Fruit fly (Drosophila melanogaster) whole organism, prepupa: ENCODE measurements around the gene dati.

Source experiments
- Blimp-1 ChIP-seq: fragments of 200-800 bp; sonication (Bioruptor generic); optimal IDR thresholded peaks from 3 replicates; lab custom pipeline; 2017; ENCODE audit warnings: missing biosample characterization, missing genetic modification characterization, mild to moderate bottlenecking, moderate library complexity, missing genetic modification reagents
- CG10669 ChIP-seq: fragments of 200-800 bp; sonication (Bioruptor generic); optimal IDR thresholded peaks from 3 replicates; lab custom pipeline; 2018; ENCODE audit warnings: missing biosample characterization, mild to moderate bottlenecking, missing genetic modification characterization, moderate library complexity
- CG11294 ChIP-seq: fragments of 200-800 bp; sonication (Bioruptor generic); IDR thresholded peaks from 2 replicates; pipeline ENCODE4 v1.3.6; 2022; ENCODE audit warnings: missing biosample characterization, missing genetic modification characterization
- CG11902 ChIP-seq: fragments of 200-800 bp; sonication (Bioruptor generic); optimal IDR thresholded peaks from 3 replicates; lab custom pipeline; 2016; ENCODE audit warnings: missing biosample characterization, missing genetic modification characterization
- CG1621 ChIP-seq: fragments of 200-800 bp; sonication (Bioruptor generic); optimal IDR thresholded peaks from 3 replicates; lab custom pipeline; 2018; ENCODE audit warnings: missing biosample characterization, mild to moderate bottlenecking, missing genetic modification characterization
- CG16779 ChIP-seq: fragments of 200-800 bp; sonication (Bioruptor generic); optimal IDR thresholded peaks from 3 replicates; lab custom pipeline; 2017; ENCODE audit warnings: missing biosample characterization, mild to moderate bottlenecking, missing genetic modification characterization
- CG31627 ChIP-seq: fragments of 200-800 bp; sonication (Bioruptor generic); optimal IDR thresholded peaks from 3 replicates; lab custom pipeline; 2016; ENCODE audit warnings: missing biosample characterization, missing genetic modification characterization
- CG32006 ChIP-seq: fragments of 200-800 bp; sonication (Bioruptor generic); optimal IDR thresholded peaks from 3 replicates; lab custom pipeline; 2017; ENCODE audit warnings: missing biosample characterization, mild to moderate bottlenecking, missing genetic modification characterization
- CG3919 ChIP-seq: fragments of 200-800 bp; sonication (Bioruptor generic); optimal IDR thresholded peaks from 3 replicates; lab custom pipeline; 2016; ENCODE audit warnings: missing biosample characterization, missing genetic modification characterization
- CG4318 ChIP-seq: fragments of 200-800 bp; sonication (Bioruptor generic); optimal IDR thresholded peaks from 3 replicates; lab custom pipeline; 2017; ENCODE audit warnings: missing biosample characterization, mild to moderate bottlenecking, missing genetic modification characterization
- CG6276 ChIP-seq: fragments of 200-800 bp; sonication (Bioruptor generic); optimal IDR thresholded peaks from 2 replicates; lab custom pipeline; 2017; ENCODE audit warnings: missing biosample characterization, mild to moderate bottlenecking, missing genetic modification characterization
- CG6792 ChIP-seq: fragments of 200-800 bp; sonication (Bioruptor generic); optimal IDR thresholded peaks from 3 replicates; lab custom pipeline; 2016; ENCODE audit warnings: missing biosample characterization, missing genetic modification characterization
- CG7368 ChIP-seq: fragments of 200-800 bp; sonication (Bioruptor generic); optimal IDR thresholded peaks from 3 replicates; lab custom pipeline; 2016; ENCODE audit warnings: missing biosample characterization, missing genetic modification characterization
- CG8119 ChIP-seq: fragments of 200-800 bp; sonication (Bioruptor generic); IDR thresholded peaks from 3 replicates; pipeline ENCODE4 v1.3.6; 2022; ENCODE audit warnings: missing biosample characterization, missing genetic modification characterization
- CG8632 ChIP-seq: fragments of 200-800 bp; sonication (Bioruptor generic); optimal IDR thresholded peaks from 3 replicates; lab custom pipeline; 2016; ENCODE audit warnings: missing biosample characterization, missing genetic modification characterization
- CG9139 ChIP-seq: fragments of 200-800 bp; sonication (Bioruptor generic); optimal IDR thresholded peaks from 3 replicates; lab custom pipeline; 2017; ENCODE audit warnings: missing biosample characterization, mild to moderate bottlenecking, missing genetic modification characterization
- Ets96B ChIP-seq: fragments of 200-800 bp; optimal IDR thresholded peaks from 2 replicates; lab custom pipeline; 2019; ENCODE audit warnings: missing biosample characterization, mild to moderate bottlenecking, missing genetic modification characterization, moderate library complexity
- Hr39 ChIP-seq: fragments of 200-800 bp; sonication (Bioruptor generic); optimal IDR thresholded peaks from 2 replicates; lab custom pipeline; 2016; ENCODE audit warnings: missing biosample characterization, missing genetic modification characterization
- Hr4 ChIP-seq: fragments of 200-800 bp; sonication (Bioruptor generic); optimal IDR thresholded peaks from 3 replicates; lab custom pipeline; 2016; ENCODE audit warnings: missing biosample characterization, missing genetic modification characterization
- Lpt ChIP-seq: fragments of 200-800 bp; sonication (Bioruptor generic); optimal IDR thresholded peaks from 3 replicates; lab custom pipeline; 2016; ENCODE audit warnings: missing biosample characterization, missing genetic modification characterization
- Met ChIP-seq: fragments of 200-800 bp; sonication (Bioruptor generic); optimal IDR thresholded peaks from 3 replicates; lab custom pipeline; 2016; ENCODE audit warnings: missing biosample characterization, missing genetic modification characterization
- Sox102F ChIP-seq: fragments of 200-800 bp; sonication (Bioruptor generic); optimal IDR thresholded peaks from 2 replicates; lab custom pipeline; 2016; ENCODE audit warnings: missing biosample characterization, mild to moderate bottlenecking, missing genetic modification characterization
- achi ChIP-seq: fragments of 200-800 bp; sonication (Bioruptor generic); optimal IDR thresholded peaks from 3 replicates; lab custom pipeline; 2016; ENCODE audit warnings: missing biosample characterization, missing genetic modification characterization
- acj6 ChIP-seq: fragments of 200-800 bp; sonication (Bioruptor generic); optimal IDR thresholded peaks from 3 replicates; lab custom pipeline; 2016; ENCODE audit warnings: missing biosample characterization, missing genetic modification characterization
- cyc ChIP-seq: fragments of 200-800 bp; sonication (Bioruptor generic); optimal IDR thresholded peaks from 3 replicates; lab custom pipeline; 2016; ENCODE audit warnings: missing biosample characterization, missing genetic modification characterization
- dsx ChIP-seq: fragments of 200-800 bp; optimal IDR thresholded peaks from 3 replicates; lab custom pipeline; 2019; ENCODE audit warnings: missing biosample characterization, mild to moderate bottlenecking, missing genetic modification characterization, moderate library complexity; ENCODE audit not compliant: poor library complexity, severe bottlenecking
- esn ChIP-seq: fragments of 200-800 bp; sonication (Bioruptor generic); optimal IDR thresholded peaks from 2 replicates; lab custom pipeline; 2016; ENCODE audit warnings: missing biosample characterization, mild to moderate bottlenecking, missing genetic modification characterization, moderate library complexity
- fd59A ChIP-seq: fragments of 200-800 bp; sonication (Bioruptor generic); optimal IDR thresholded peaks from 2 replicates; lab custom pipeline; 2017; ENCODE audit warnings: missing biosample characterization, mild to moderate bottlenecking, missing genetic modification characterization, missing genetic modification reagents
- fd85E ChIP-seq: fragments of 200-800 bp; sonication (Bioruptor generic); optimal IDR thresholded peaks from 3 replicates; lab custom pipeline; 2016; ENCODE audit warnings: missing biosample characterization, missing genetic modification characterization
- salr ChIP-seq, 2 experiments: fragments of 200-800 bp; sonication (Bioruptor generic); optimal IDR thresholded peaks; 3 replicates each; lab custom pipeline; 2016 to 2018; ENCODE audit warnings: missing biosample characterization in 2 of 2, missing genetic modification characterization in 2 of 2, mild to moderate bottlenecking in 1 of 2
- spab ChIP-seq: fragments of 200-800 bp; sonication (Bioruptor generic); optimal IDR thresholded peaks from 2 replicates; lab custom pipeline; 2017; ENCODE audit warnings: missing biosample characterization, mild to moderate bottlenecking, missing genetic modification characterization, missing genetic modification reagents
- ss ChIP-seq, 2 experiments: fragments of 200-800 bp; sonication (Bioruptor generic); optimal IDR thresholded peaks; 2 replicates in 1 of 2; 3 replicates in 1 of 2; lab custom pipeline; 2017 to 2018; ENCODE audit warnings: mild to moderate bottlenecking in 2 of 2, missing biosample characterization in 2 of 2, missing genetic modification characterization in 2 of 2, moderate library complexity in 1 of 2
- vri ChIP-seq: fragments of 200-800 bp; sonication (Bioruptor generic); optimal IDR thresholded peaks from 3 replicates; lab custom pipeline; 2016; ENCODE audit warnings: missing biosample characterization, mild to moderate bottlenecking, missing genetic modification characterization

The dati gene

dm6 chr4:443592-444257 lies 48.3 kb upstream of the dati start, which contains the start of gene lgs (continued):
- no peak for TF ChIP-seq salr (GFP tag; optimal IDR thresholded peaks at IDR 0.05; lab: Kevin White, UChicago)
- peak; percentile 9 for TF ChIP-seq acj6 (GFP tag; lab: Kevin White, UChicago)
- TF ChIP-seq cyc (GFP tag; lab: Kevin White, UChicago), result peak; percentile 23
- no peak for TF ChIP-seq CG8632 (GFP tag; lab: Kevin White, UChicago)
- no peak for TF ChIP-seq CG1621 (tag; lab: Kevin White, UChicago)
- TF ChIP-seq Hr4, result peak; percentile 50
- TF ChIP-seq fd59A (GFP tag; lab: Kevin White, UChicago), result no peak
- TF ChIP-seq CG7368 (GFP tag; lab: Kevin White, UChicago), result no peak
- TF ChIP-seq CG6276 (GFP tag; lab: Kevin White, UChicago), result no peak
- TF ChIP-seq spab, result no peak
- TF ChIP-seq achi (GFP tag; lab: Kevin White, UChicago), result no peak
- TF ChIP-seq CG6792 (GFP tag; lab: Kevin White, UChicago), result no peak
- TF ChIP-seq CG9139 (GFP tag; lab: Kevin White, UChicago), result no peak
- peak; percentile 37 for TF ChIP-seq Met (GFP tag; lab: Kevin White, UChicago)
- no peak for TF ChIP-seq CG11902 (GFP tag; lab: Kevin White, UChicago)
- no peak for TF ChIP-seq CG32006 (GFP tag; lab: Kevin White, UChicago)

- TF ChIP-seq CG10669 (GFP tag; lab: Kevin White, UChicago) (no peak), dsx (GFP tag; lab: Kevin White, UChicago) (no peak), Met (GFP tag; lab: Kevin White, UChicago) (no peak), CG9139 (GFP tag; lab: Kevin White, UChicago) (no peak), vri (GFP tag; lab: Kevin White, UChicago) (no peak), Ets96B (tag; lab: Kevin White, UChicago) (no peak), CG31627 (no peak), CG6276 (GFP tag; lab: Kevin White, UChicago) (no peak), esn (GFP tag; lab: Kevin White, UChicago) (no peak), achi (GFP tag; lab: Kevin White, UChicago) (no peak), Lpt (GFP tag; lab: Kevin White, UChicago) (no peak), CG16779 (tag; lab: Kevin White, UChicago) (no peak), Hr4 (no peak), fd85E (GFP tag; lab: Kevin White, UChicago) (no peak), Blimp-1 (GFP tag; lab: Kevin White, UChicago) (no peak)
Measured at dm6 chr4:434355-434754, 39.0 kb upstream of the dati start.

- TF ChIP-seq Hr39, result no peak
- no peak for TF ChIP-seq CG4318
- no peak for TF ChIP-seq CG6792 (GFP tag; lab: Kevin White, UChicago)
- TF ChIP-seq Sox102F (GFP tag; lab: Kevin White, UChicago), result no peak
Measured at dm6 chr4:429500-429899, 34.1 kb upstream of the dati start.

dm6 chr4:428256-428655 lies 32.9 kb upstream of the dati start:
- TF ChIP-seq achi (GFP tag; lab: Kevin White, UChicago), result no peak
- TF ChIP-seq CG8119 (GFP tag; lab: Robert Waterston, UW), result no peak
- TF ChIP-seq CG11294, result no peak
- no peak for TF ChIP-seq CG7368 (GFP tag; lab: Kevin White, UChicago)
- no peak for TF ChIP-seq CG32006 (GFP tag; lab: Kevin White, UChicago)
- no peak for TF ChIP-seq CG3919 (GFP tag; lab: Kevin White, UChicago)
- TF ChIP-seq CG4318, result no peak
- TF ChIP-seq esn (GFP tag; lab: Kevin White, UChicago), result no peak
- no peak for TF ChIP-seq CG10669 (GFP tag; lab: Kevin White, UChicago)
- TF ChIP-seq ss (GFP tag; optimal IDR thresholded peaks at IDR 0.05; lab: Kevin White, UChicago), result no peak
